Worm (Caenorhabditis elegans) whole organism, L2 larva: ENCODE data around the gene C02E7.7.
A peak's percentile ranks its signal among the peaks of the same experiment; 100 is the strongest.

ENCODE experiments used
- R02D3.7 ChIP-seq: fragments of 150-350 bp; optimal IDR thresholded peaks from 2 replicates; lab custom pipeline; 2014; ENCODE audit warnings: missing biosample characterization, missing genetic modification characterization
- Y55F3AM.14 ChIP-seq: fragments of 200-800 bp; sonication (Bioruptor generic); optimal IDR thresholded peaks from 2 replicates; lab custom pipeline; 2018; ENCODE audit warnings: mild to moderate bottlenecking, missing genetic modification characterization, missing compliant biosample characterization
- ZK546.5 ChIP-seq: sonication (generic microtip); optimal IDR thresholded peaks from 2 replicates; lab custom pipeline; 2017; ENCODE audit warnings: missing biosample characterization, missing genetic modification characterization
- ama-1 ChIP-seq: fragments of 150-350 bp; optimal IDR thresholded peaks from 2 replicates; lab custom pipeline; 2018; ENCODE audit warnings: inconsistent platforms
- blmp-1 ChIP-seq: sonication (generic microtip); optimal IDR thresholded peaks from 2 replicates; lab custom pipeline; 2017; ENCODE audit warnings: missing genetic modification characterization, mild to moderate bottlenecking, missing compliant biosample characterization, antibody characterized with exemption, moderate library complexity; ENCODE audit not compliant: insufficient read depth
- ceh-16 ChIP-seq: fragments of 150-350 bp; optimal IDR thresholded peaks from 2 replicates; lab custom pipeline; 2014; ENCODE audit warnings: missing biosample characterization, missing genetic modification characterization
- ceh-82 ChIP-seq: fragments of 150-350 bp; optimal IDR thresholded peaks from 2 replicates; lab custom pipeline; 2014; ENCODE audit warnings: missing biosample characterization, missing genetic modification characterization
- crh-2 ChIP-seq: sonication (generic microtip); optimal IDR thresholded peaks from 2 replicates; lab custom pipeline; 2017; ENCODE audit warnings: missing biosample characterization, missing genetic modification characterization
- dmd-4 ChIP-seq: sonication (generic microtip); optimal IDR thresholded peaks from 2 replicates; lab custom pipeline; 2017; ENCODE audit warnings: missing biosample characterization, missing genetic modification characterization
- elt-1 ChIP-seq: fragments of 150-350 bp; optimal IDR thresholded peaks from 2 replicates; lab custom pipeline; 2014; ENCODE audit warnings: missing biosample characterization, missing genetic modification characterization
- elt-3 ChIP-seq: sonication (generic microtip); optimal IDR thresholded peaks from 2 replicates; lab custom pipeline; 2017; ENCODE audit warnings: missing biosample characterization, missing genetic modification characterization
- fos-1 ChIP-seq: fragments of 150-350 bp; optimal IDR thresholded peaks from 2 replicates; lab custom pipeline; 2014; ENCODE audit warnings: missing biosample characterization, missing genetic modification characterization
- gmeb-1 ChIP-seq: fragments of 150-350 bp; optimal IDR thresholded peaks from 2 replicates; lab custom pipeline; 2014; ENCODE audit warnings: missing biosample characterization, missing genetic modification characterization
- mab-5 ChIP-seq: fragments of 150-350 bp; optimal IDR thresholded peaks from 2 replicates; lab custom pipeline; 2014; ENCODE audit warnings: missing biosample characterization, missing genetic modification characterization
- mdl-1 ChIP-seq, 2 experiments: fragments of 150-350 bp in 1 of 2; sonication (generic microtip) in 1 of 2; optimal IDR thresholded peaks; 2 replicates each; lab custom pipeline; 2017; ENCODE audit warnings: missing biosample characterization in 2 of 2, missing genetic modification characterization in 2 of 2
- nhr-10 ChIP-seq: sonication (generic microtip); optimal IDR thresholded peaks from 2 replicates; lab custom pipeline; 2017; ENCODE audit warnings: missing biosample characterization, missing genetic modification characterization
- nhr-11 ChIP-seq: fragments of 150-350 bp; optimal IDR thresholded peaks from 2 replicates; lab custom pipeline; 2014; ENCODE audit warnings: missing biosample characterization, missing genetic modification characterization
- nhr-12 ChIP-seq: fragments of 150-350 bp; optimal IDR thresholded peaks from 2 replicates; lab custom pipeline; 2014; ENCODE audit warnings: missing biosample characterization, missing genetic modification characterization
- nhr-21 ChIP-seq: fragments of 150-350 bp; optimal IDR thresholded peaks from 2 replicates; lab custom pipeline; 2014; ENCODE audit warnings: missing biosample characterization, missing genetic modification characterization
- nhr-23 ChIP-seq: fragments of 150-350 bp; optimal IDR thresholded peaks from 2 replicates; lab custom pipeline; 2014; ENCODE audit warnings: missing biosample characterization, missing genetic modification reagents, missing genetic modification characterization
- nhr-237 ChIP-seq: fragments of 150-350 bp; optimal IDR thresholded peaks from 2 replicates; lab custom pipeline; 2014; ENCODE audit warnings: missing biosample characterization, missing genetic modification characterization
- nhr-25 ChIP-seq: fragments of 150-350 bp; sonication (generic microtip); optimal IDR thresholded peaks from 3 replicates; lab custom pipeline; 2014; ENCODE audit warnings: missing biosample characterization, missing genetic modification characterization
- nhr-6 ChIP-seq: fragments of 150-350 bp; optimal IDR thresholded peaks from 2 replicates; lab custom pipeline; 2014; ENCODE audit warnings: missing biosample characterization, missing genetic modification characterization
- nhr-77 ChIP-seq: fragments of 150-350 bp; optimal IDR thresholded peaks from 2 replicates; lab custom pipeline; 2014; ENCODE audit warnings: missing biosample characterization, missing genetic modification characterization
- sem-4 ChIP-seq: fragments of 150-350 bp; optimal IDR thresholded peaks from 2 replicates; lab custom pipeline; 2014; ENCODE audit warnings: missing biosample characterization, missing genetic modification reagents, missing genetic modification characterization
- skn-1 ChIP-seq: sonication (generic microtip); optimal IDR thresholded peaks from 2 replicates; lab custom pipeline; 2017; ENCODE audit warnings: missing biosample characterization, missing genetic modification characterization
- sma-3 ChIP-seq: sonication (generic microtip); optimal IDR thresholded peaks from 2 replicates; lab custom pipeline; 2016; ENCODE audit warnings: missing genetic modification reagents, missing genetic modification characterization, missing compliant biosample characterization
- sma-9 ChIP-seq, 2 experiments: fragments of 150-350 bp in 1 of 2; sonication (generic microtip) in 1 of 2; optimal IDR thresholded peaks; 2 replicates each; lab custom pipeline; 2014 to 2016; ENCODE audit warnings: missing genetic modification characterization in 2 of 2, mild to moderate bottlenecking in 1 of 2, missing biosample characterization in 1 of 2, missing compliant biosample characterization in 1 of 2, missing genetic modification reagents in 1 of 2, moderate library complexity in 1 of 2
- unc-39 ChIP-seq: fragments of 150-350 bp; optimal IDR thresholded peaks from 2 replicates; lab custom pipeline; 2014; ENCODE audit warnings: missing biosample characterization, missing genetic modification characterization
- ztf-1 ChIP-seq: fragments of 200-800 bp; sonication (Bioruptor generic); conservative IDR thresholded peaks from 2 replicates; pipeline ENCODE4 v1.3.6; 2022; ENCODE audit warnings: missing genetic modification characterization, missing compliant biosample characterization
- ztf-4 ChIP-seq: fragments of 150-350 bp; optimal IDR thresholded peaks from 2 replicates; lab custom pipeline; 2014; ENCODE audit warnings: missing biosample characterization, missing genetic modification characterization

Gene C02E7.7

DNA sequence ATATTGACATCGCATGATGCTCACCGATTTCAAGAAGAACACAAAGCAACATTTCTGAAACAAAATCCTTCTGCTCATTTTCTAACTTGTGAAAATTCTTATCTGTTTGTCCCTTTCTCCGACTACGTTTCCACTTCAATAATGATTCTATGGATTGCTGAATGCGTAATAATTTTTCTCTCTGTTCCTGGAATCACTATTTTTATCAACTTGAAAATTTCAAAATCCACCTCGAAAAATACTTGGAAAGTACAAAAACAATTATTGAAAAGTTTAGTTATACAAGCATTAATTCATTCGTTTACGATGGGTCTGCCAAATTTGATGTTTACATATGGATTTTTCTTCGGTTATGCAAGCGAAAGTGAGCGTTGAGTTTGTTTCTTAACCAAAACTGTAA is 3.6 kb upstream of the C02E7.7 start, which contains the start of gene srh-22:
TSS of gene srh-22 (plus strand) at position 301 of the 400 bp plus-strand sequence.
- TF ChIP-seq elt-3 (tag; lab: Kevin White, UChicago) (no peak), R02D3.7 (tag; lab: Kevin White, UChicago) (no peak), ama-1 (lab: Kevin White, UChicago) (no peak), nhr-77 (tag; lab: Kevin White, UChicago) (no peak), nhr-6 (tag; lab: Kevin White, UChicago) (no peak), ZK546.5 (tag; lab: Kevin White, UChicago) (no peak), nhr-21 (tag; lab: Kevin White, UChicago) (no peak), elt-1 (tag; lab: Kevin White, UChicago) (no peak), nhr-12 (tag; lab: Kevin White, UChicago) (no peak), nhr-23 (no peak), Y55F3AM.14 (GFP tag; lab: Kevin White, UChicago) (no peak), nhr-237 (tag; lab: Kevin White, UChicago) (no peak), ztf-1 (no peak)

DNA sequence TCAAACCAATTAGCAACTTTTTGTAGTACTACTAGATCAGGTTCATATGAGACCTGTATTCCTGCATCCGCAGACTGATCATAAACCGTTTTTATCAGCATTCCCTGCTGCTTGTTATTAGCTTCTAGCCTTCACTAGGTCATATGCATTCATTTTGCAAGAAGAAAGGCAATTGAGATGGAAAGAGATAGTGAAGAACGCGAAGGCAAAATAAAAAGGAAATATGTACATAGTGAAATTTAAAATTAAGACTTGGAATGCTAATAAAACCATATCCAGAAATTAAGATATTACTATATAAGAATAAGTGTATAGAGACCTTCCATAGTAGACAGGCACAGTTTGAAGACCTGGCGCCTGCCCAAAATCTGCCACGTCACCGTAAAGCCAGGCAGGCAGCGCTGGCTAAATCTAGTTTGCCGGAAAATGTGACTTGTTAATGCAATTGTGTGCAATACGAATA is 2.3 kb upstream of the C02E7.7 start, which contains the start of the genes C02E7.8 and srh-23:
TSS of gene C02E7.8 (minus strand) at position 101 of the 463 bp plus-strand sequence.
TSS of gene srh-23 (plus strand) at position 413 of the 463 bp plus-strand sequence.
- TF ChIP-seq nhr-12 (tag; lab: Kevin White, UChicago) (no peak), mab-5 (no peak), mdl-1 (tag; optimal IDR thresholded peaks at IDR 0.05; lab: Kevin White, UChicago) (no peak), nhr-10 (no peak), sma-9 (GFP tag; optimal IDR thresholded peaks at IDR 0.05; lab: Kevin White, UChicago) (no peak), sma-9 (tag; optimal IDR thresholded peaks at IDR 0.05; lab: Kevin White, UChicago) (no peak), unc-39 (tag; lab: Kevin White, UChicago) (no peak), ztf-1 (no peak), skn-1 (no peak), dmd-4 (no peak), sma-3 (GFP tag; lab: Kevin White, UChicago) (no peak), gmeb-1 (tag; lab: Kevin White, UChicago) (no peak), ceh-82 (tag; lab: Kevin White, UChicago) (no peak)

- TF ChIP-seq crh-2 (tag; lab: Kevin White, UChicago) (no peak), dmd-4 (no peak), nhr-12 (tag; lab: Kevin White, UChicago) (no peak), elt-1 (tag; lab: Kevin White, UChicago) (peak; percentile 18), nhr-25 (tag; lab: Kevin White, UChicago) (peak; percentile 90), nhr-23 (no peak), sma-9 (GFP tag; optimal IDR thresholded peaks at IDR 0.05; lab: Kevin White, UChicago) (peak; percentile 23), sma-9 (tag; optimal IDR thresholded peaks at IDR 0.05; lab: Kevin White, UChicago) (no peak), nhr-237 (tag; lab: Kevin White, UChicago) (no peak), blmp-1 (tag; lab: Kevin White, UChicago) (peak; percentile 94), sem-4 (tag; lab: Kevin White, UChicago) (peak; percentile 76), nhr-11 (tag; lab: Kevin White, UChicago) (peak; percentile 12), ztf-4 (tag; lab: Kevin White, UChicago) (no peak), nhr-21 (tag; lab: Kevin White, UChicago) (peak; percentile 32)
Measured at ce11 chrV:4918664-4919257, 387 bp upstream of the C02E7.7 start, which contains the start of gene C02E7.6. Gene C02E7.6, plus strand, starts transcription at chrV:4919207.

DNA sequence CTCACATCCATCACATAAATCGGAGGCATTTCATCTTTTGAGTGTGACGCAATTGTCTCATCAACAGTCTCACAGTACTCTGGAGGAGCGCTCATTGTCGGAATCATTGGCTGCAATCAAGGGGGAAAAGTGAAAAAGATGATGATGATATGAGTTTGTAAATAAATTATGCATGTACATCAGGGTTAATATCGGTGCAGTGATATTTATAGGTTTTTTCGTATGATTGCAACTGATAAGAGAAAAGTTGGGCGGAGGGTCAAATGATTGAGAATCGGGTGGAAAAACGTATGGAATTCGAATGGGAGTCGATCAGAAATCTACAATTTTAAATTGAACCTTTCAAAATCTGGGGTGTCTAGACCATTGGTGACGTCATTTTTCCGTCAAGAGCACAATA is 3.5 kb downstream of the C02E7.7 start, which contains the start of gene H23N18.6:
TSS of gene H23N18.6 (minus strand) at position 201 of the 400 bp plus-strand sequence.
- TF ChIP-seq elt-3 (tag; lab: Kevin White, UChicago) (no peak), blmp-1 (tag; lab: Kevin White, UChicago) (no peak), nhr-12 (tag; lab: Kevin White, UChicago) (no peak), fos-1 (tag; lab: Kevin White, UChicago) (peak; percentile 80), gmeb-1 (tag; lab: Kevin White, UChicago) (peak; percentile 24), ceh-16 (tag; lab: Kevin White, UChicago) (no peak), nhr-10 (no peak), sma-9 (GFP tag; optimal IDR thresholded peaks at IDR 0.05; lab: Kevin White, UChicago) (peak; percentile 32), sma-9 (tag; optimal IDR thresholded peaks at IDR 0.05; lab: Kevin White, UChicago) (no peak)

- TF ChIP-seq unc-39 (tag; lab: Kevin White, UChicago), result no peak
- TF ChIP-seq, all 48 proteins: peak for 0
Measured at ce11 chrV:4913853-4914252, 4.5 kb downstream of the C02E7.7 start.
